Worm (Caenorhabditis elegans) whole organism, late embryonic: ENCODE data around the gene fbxa-138.

Experiments used
- C08G9.2 ChIP-seq: sonication (generic microtip); optimal IDR thresholded peaks from 2 replicates; lab custom pipeline; 2016; ENCODE audit warnings: mild to moderate bottlenecking, missing genetic modification characterization, moderate library complexity, missing compliant biosample characterization
- ama-1 ChIP-seq: fragments of 150-350 bp; optimal IDR thresholded peaks from 2 replicates; lab custom pipeline; 2014
- ceh-24 ChIP-seq: sonication (generic microtip); optimal IDR thresholded peaks from 2 replicates; lab custom pipeline; 2016; ENCODE audit warnings: mild to moderate bottlenecking, missing genetic modification characterization, missing compliant biosample characterization
- ceh-30 ChIP-seq: fragments of 150-350 bp; optimal IDR thresholded peaks from 2 replicates; lab custom pipeline; 2014; ENCODE audit warnings: missing biosample characterization, missing genetic modification characterization
- ceh-45 ChIP-seq: fragments of 200-800 bp; sonication (Bioruptor generic); IDR thresholded peaks from 2 replicates; pipeline ENCODE4 v1.3.6; 2022; ENCODE audit warnings: missing genetic modification reagents, missing genetic modification characterization, missing compliant biosample characterization
- ets-4 ChIP-seq: sonication (generic microtip); optimal IDR thresholded peaks from 2 replicates; lab custom pipeline; 2016; ENCODE audit warnings: missing genetic modification characterization, missing compliant biosample characterization
- hlh-15 ChIP-seq: sonication (generic microtip); optimal IDR thresholded peaks from 2 replicates; lab custom pipeline; 2016; ENCODE audit warnings: missing genetic modification characterization, missing compliant biosample characterization
- hlh-8 ChIP-seq: sonication (generic microtip); optimal IDR thresholded peaks from 2 replicates; lab custom pipeline; 2016; ENCODE audit warnings: missing genotype, missing genetic modification characterization, missing compliant biosample characterization
- lin-11 ChIP-seq: fragments of 200-800 bp; sonication (Bioruptor generic); optimal IDR thresholded peaks from 2 replicates; lab custom pipeline; 2018; ENCODE audit warnings: mild to moderate bottlenecking, missing genetic modification characterization, missing compliant biosample characterization
- nfya-1 ChIP-seq: sonication (generic microtip); optimal IDR thresholded peaks from 2 replicates; lab custom pipeline; 2017; ENCODE audit warnings: missing genetic modification characterization, mild to moderate bottlenecking, missing compliant biosample characterization, antibody characterized with exemption, moderate library complexity
- pag-3 ChIP-seq: sonication (generic microtip); optimal IDR thresholded peaks from 2 replicates; lab custom pipeline; 2016; ENCODE audit warnings: missing compliant biosample characterization, missing genetic modification characterization, borderline replicate concordance
- pha-4 ChIP-seq: fragments of 150-350 bp; optimal IDR thresholded peaks from 2 replicates; lab custom pipeline; 2018; ENCODE audit warnings: missing biosample characterization, missing genetic modification reagents, missing genetic modification characterization
- unc-55 ChIP-seq: sonication (generic microtip); optimal IDR thresholded peaks from 2 replicates; lab custom pipeline; 2017; ENCODE audit warnings: missing biosample characterization, missing genetic modification reagents, missing genetic modification characterization

- no peak for TF ChIP-seq ama-1 (lab: Kevin White, UChicago)
- no peak for TF ChIP-seq nfya-1 (tag; lab: Kevin White, UChicago)
- no peak for TF ChIP-seq hlh-15 (tag; lab: Kevin White, UChicago)
- TF ChIP-seq ceh-45 (GFP tag; lab: Robert Waterston, UW): no peak
- no peak for TF ChIP-seq ceh-24
- no peak for TF ChIP-seq pag-3 (tag; lab: Kevin White, UChicago)
- TF ChIP-seq lin-11 (tag; lab: Kevin White, UChicago): no peak
- no peak for TF ChIP-seq ets-4
- TF ChIP-seq pha-4 (tag; lab: Kevin White, UChicago): no peak
- TF ChIP-seq hlh-8: no peak
- TF ChIP-seq unc-55 (GFP tag; lab: Kevin White, UChicago): no peak
- TF ChIP-seq C08G9.2 (tag; lab: Kevin White, UChicago): no peak
- no peak for TF ChIP-seq ceh-30 (tag; lab: Kevin White, UChicago)
These were observed 11.3 kb upstream of the fbxa-138 start for ce11 chrIII:1395355-1395754.
